Fruit fly (Drosophila melanogaster) whole organism, embryonic: ENCODE measurements around the gene Pex16.

Experiments used
- BtbVII ChIP-seq: fragments of 200-800 bp; sonication (Bioruptor generic); optimal IDR thresholded peaks from 3 replicates; lab custom pipeline; 2017; ENCODE audit warnings: missing biosample characterization, mild to moderate bottlenecking, missing genetic modification characterization
- CG11093 ChIP-seq: fragments of 200-800 bp; sonication (Bioruptor generic); IDR thresholded peaks from 3 replicates; pipeline ENCODE4 v1.3.6; 2022; ENCODE audit warnings: missing biosample characterization, missing genetic modification characterization
- CG11504 ChIP-seq: fragments of 200-800 bp; sonication (Bioruptor generic); optimal IDR thresholded peaks from 3 replicates; lab custom pipeline; 2019; ENCODE audit warnings: missing biosample characterization, mild to moderate bottlenecking, missing genetic modification characterization, moderate library complexity
- CG15601 ChIP-seq: fragments of 200-800 bp; sonication (Bioruptor generic); optimal IDR thresholded peaks from 3 replicates; lab custom pipeline; 2019; ENCODE audit warnings: missing biosample characterization, mild to moderate bottlenecking, missing genetic modification characterization, moderate library complexity
- CG16863 ChIP-seq: fragments of 200-800 bp; sonication (Bioruptor generic); optimal IDR thresholded peaks from 3 replicates; lab custom pipeline; 2016; ENCODE audit warnings: missing biosample characterization, missing genetic modification characterization
- CG17186 ChIP-seq: fragments of 200-800 bp; sonication (Bioruptor generic); optimal IDR thresholded peaks from 3 replicates; lab custom pipeline; 2017; ENCODE audit warnings: missing biosample characterization, missing genetic modification reagents, missing genetic modification characterization
- CG17385 ChIP-seq: fragments of 200-800 bp; sonication (Bioruptor generic); optimal IDR thresholded peaks from 3 replicates; lab custom pipeline; 2018; ENCODE audit warnings: missing biosample characterization, mild to moderate bottlenecking, missing genetic modification characterization
- CG17612 ChIP-seq: fragments of 200-800 bp; sonication (Bioruptor generic); IDR thresholded peaks from 2 replicates; pipeline ENCODE4 v1.3.6; 2022; ENCODE audit warnings: missing biosample characterization, missing genetic modification characterization
- CG18011 ChIP-seq: fragments of 200-800 bp; sonication (Bioruptor generic); optimal IDR thresholded peaks from 2 replicates; lab custom pipeline; 2017; ENCODE audit warnings: missing biosample characterization, missing genetic modification characterization, mild to moderate bottlenecking, moderate library complexity, missing genotype
- CG1832 ChIP-seq: fragments of 200-800 bp; sonication (Bioruptor generic); optimal IDR thresholded peaks from 2 replicates; lab custom pipeline; 2017; ENCODE audit warnings: missing biosample characterization, mild to moderate bottlenecking, missing genetic modification characterization, inconsistent platforms
- CG3163 ChIP-seq: fragments of 200-800 bp; sonication (Bioruptor generic); optimal IDR thresholded peaks from 3 replicates; lab custom pipeline; 2016; ENCODE audit warnings: missing biosample characterization, missing genetic modification characterization
- CG34376 ChIP-seq: fragments of 200-800 bp; sonication (Bioruptor generic); optimal IDR thresholded peaks from 2 replicates; lab custom pipeline; 2018; ENCODE audit warnings: missing biosample characterization, mild to moderate bottlenecking, missing genetic modification characterization
- CG4617 ChIP-seq: fragments of 200-800 bp; sonication (Bioruptor generic); optimal IDR thresholded peaks from 3 replicates; lab custom pipeline; 2016; ENCODE audit warnings: missing biosample characterization, missing genetic modification characterization, borderline replicate concordance
- CG7987 ChIP-seq: fragments of 200-800 bp; sonication (Bioruptor generic); optimal IDR thresholded peaks from 2 replicates; lab custom pipeline; 2018; ENCODE audit warnings: missing biosample characterization, mild to moderate bottlenecking, missing genetic modification characterization, moderate library complexity
- D19A ChIP-seq: fragments of 200-800 bp; optimal IDR thresholded peaks from 3 replicates; lab custom pipeline; 2019; ENCODE audit warnings: missing biosample characterization, mild to moderate bottlenecking, missing genetic modification characterization, moderate library complexity
- Dref ChIP-seq: fragments of 200-800 bp; sonication (Bioruptor generic); IDR thresholded peaks from 2 replicates; pipeline ENCODE4 v1.3.6; 2022; ENCODE audit warnings: missing biosample characterization, missing genetic modification characterization
- H15 ChIP-seq: fragments of 200-800 bp; sonication (Bioruptor generic); IDR thresholded peaks from 3 replicates; pipeline ENCODE4 v1.3.6; 2022; ENCODE audit warnings: missing biosample characterization, missing genetic modification characterization
- Hey ChIP-seq: fragments of 200-800 bp; sonication (Bioruptor generic); optimal IDR thresholded peaks from 3 replicates; lab custom pipeline; 2018; ENCODE audit warnings: missing biosample characterization, mild to moderate bottlenecking, missing genetic modification characterization
- MTF-1 ChIP-seq: fragments of 200-800 bp; sonication (Bioruptor generic); optimal IDR thresholded peaks from 2 replicates; lab custom pipeline; 2018; ENCODE audit warnings: missing biosample characterization, mild to moderate bottlenecking, missing genetic modification characterization, borderline replicate concordance
- NK7.1 ChIP-seq: fragments of 200-800 bp; sonication (Bioruptor generic); optimal IDR thresholded peaks from 3 replicates; lab custom pipeline; 2016; ENCODE audit warnings: missing biosample characterization, missing genetic modification characterization
- Sin3A ChIP-seq: fragments of >200 bp; optimal IDR thresholded peaks from 2 replicates; lab custom pipeline; 2018
- Sry-δ ChIP-seq: fragments of 200-800 bp; sonication (Bioruptor generic); optimal IDR thresholded peaks from 2 replicates; lab custom pipeline; 2016; ENCODE audit warnings: missing biosample characterization, missing genetic modification characterization
- TFAM ChIP-seq: fragments of 200-800 bp; sonication (Bioruptor generic); optimal IDR thresholded peaks from 2 replicates; lab custom pipeline; 2017; ENCODE audit warnings: missing biosample characterization, missing genetic modification characterization, inconsistent platforms
- YL-1 ChIP-seq: fragments of 200-800 bp; sonication (Bioruptor generic); optimal IDR thresholded peaks from 3 replicates; lab custom pipeline; 2017; ENCODE audit warnings: missing biosample characterization, mild to moderate bottlenecking, missing genetic modification characterization
- abd-A ChIP-seq: fragments of 200-800 bp; sonication (Bioruptor generic); optimal IDR thresholded peaks from 3 replicates; lab custom pipeline; 2019; ENCODE audit warnings: missing biosample characterization, mild to moderate bottlenecking, missing genetic modification characterization, moderate library complexity
- crp ChIP-seq, 2 experiments: fragments of 200-800 bp; sonication (Bioruptor generic); optimal IDR thresholded peaks; 2 replicates in 1 of 2; 3 replicates in 1 of 2; lab custom pipeline; 2017; ENCODE audit warnings: missing biosample characterization in 2 of 2, missing genetic modification characterization in 2 of 2, mild to moderate bottlenecking in 1 of 2, moderate library complexity in 1 of 2
- dm ChIP-seq: fragments of 200-800 bp; sonication (Bioruptor generic); optimal IDR thresholded peaks from 3 replicates; lab custom pipeline; 2016; ENCODE audit warnings: missing biosample characterization, missing genetic modification characterization
- dpn ChIP-seq, 2 experiments: fragments of 200-800 bp; sonication (Bioruptor generic); optimal IDR thresholded peaks; 3 replicates each; lab custom pipeline; 2016; ENCODE audit warnings: missing biosample characterization in 2 of 2, missing genetic modification characterization in 2 of 2
- fd102C ChIP-seq: fragments of 200-800 bp; sonication (Bioruptor generic); optimal IDR thresholded peaks from 2 replicates; lab custom pipeline; 2018; ENCODE audit warnings: missing biosample characterization, mild to moderate bottlenecking, missing genetic modification characterization, moderate library complexity
- grn ChIP-seq: fragments of 200-800 bp; sonication (Bioruptor generic); optimal IDR thresholded peaks from 3 replicates; lab custom pipeline; 2017; ENCODE audit warnings: missing biosample characterization, missing genetic modification characterization
- gsb ChIP-seq: fragments of 200-800 bp; sonication (Bioruptor generic); IDR thresholded peaks from 2 replicates; pipeline ENCODE4 v1.3.6; 2022; ENCODE audit warnings: missing biosample characterization, missing genetic modification characterization
- her ChIP-seq: fragments of 200-800 bp; sonication (Bioruptor generic); optimal IDR thresholded peaks from 2 replicates; lab custom pipeline; 2016; ENCODE audit warnings: missing biosample characterization, missing genetic modification characterization
- ind ChIP-seq: fragments of 200-800 bp; sonication (Bioruptor generic); optimal IDR thresholded peaks from 3 replicates; lab custom pipeline; 2016; ENCODE audit warnings: missing biosample characterization, missing genetic modification characterization
- lab ChIP-seq: fragments of 200-800 bp; sonication (Bioruptor generic); optimal IDR thresholded peaks from 3 replicates; lab custom pipeline; 2017; ENCODE audit warnings: missing biosample characterization, missing genetic modification characterization, mild to moderate bottlenecking, moderate library complexity, missing genetic modification reagents
- org-1 ChIP-seq: fragments of 200-800 bp; sonication (Bioruptor generic); optimal IDR thresholded peaks from 2 replicates; lab custom pipeline; 2017; ENCODE audit warnings: missing biosample characterization, missing genetic modification characterization
- pb ChIP-seq: fragments of 200-800 bp; sonication (Bioruptor generic); optimal IDR thresholded peaks from 3 replicates; lab custom pipeline; 2016; ENCODE audit warnings: missing biosample characterization, missing genetic modification characterization
- phol ChIP-seq: fragments of 200-800 bp; sonication (Bioruptor generic); optimal IDR thresholded peaks from 3 replicates; lab custom pipeline; 2018; ENCODE audit warnings: missing biosample characterization, mild to moderate bottlenecking, missing genetic modification characterization, moderate library complexity
- sisA ChIP-seq: fragments of 200-800 bp; sonication (Bioruptor generic); IDR thresholded peaks from 2 replicates; pipeline ENCODE4 v1.3.6; 2022; ENCODE audit warnings: missing biosample characterization, missing genetic modification characterization
- slou ChIP-seq: fragments of 200-800 bp; sonication (Bioruptor generic); optimal IDR thresholded peaks from 3 replicates; lab custom pipeline; 2016; ENCODE audit warnings: missing biosample characterization, missing genetic modification characterization
- trem ChIP-seq: fragments of 200-800 bp; optimal IDR thresholded peaks from 3 replicates; lab custom pipeline; 2019; ENCODE audit warnings: missing biosample characterization, mild to moderate bottlenecking, missing genetic modification characterization, moderate library complexity
- zf30C ChIP-seq: fragments of 200-800 bp; sonication (Bioruptor generic); optimal IDR thresholded peaks from 3 replicates; lab custom pipeline; 2018; ENCODE audit warnings: missing biosample characterization, mild to moderate bottlenecking, missing genetic modification characterization

Gene Pex16

DNA sequence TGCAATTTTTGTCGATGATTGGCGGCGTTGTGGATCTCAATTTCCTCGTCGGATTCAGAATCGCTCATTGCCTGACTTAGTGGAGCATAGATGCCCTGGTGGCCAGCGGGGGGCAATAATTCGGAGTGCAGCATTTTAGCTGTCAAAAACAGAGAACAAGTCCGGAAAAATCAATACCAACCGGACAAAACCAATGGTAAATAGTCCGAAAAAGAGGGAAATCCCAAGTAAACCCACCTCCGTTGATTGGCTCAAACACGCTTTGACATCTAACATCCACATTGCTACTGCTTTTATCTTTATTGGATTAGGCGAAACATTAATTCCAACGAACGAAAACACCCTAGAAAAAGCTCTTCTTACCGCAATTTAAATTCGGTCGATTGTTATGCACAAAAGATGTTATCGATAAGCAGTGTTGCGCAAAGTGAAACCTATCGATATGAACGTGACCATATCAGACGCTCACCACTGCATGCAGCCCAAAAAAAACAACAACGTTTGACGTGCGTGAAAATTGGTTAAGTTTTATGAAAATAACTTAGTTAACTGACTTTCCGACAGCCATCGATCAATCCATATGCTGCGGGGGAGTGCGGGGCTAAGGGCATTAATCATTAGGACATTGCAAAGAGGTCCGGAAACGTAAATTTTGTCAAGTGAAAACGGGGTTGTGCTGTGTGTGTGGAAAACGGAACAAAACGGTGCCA lies 37.8 kb upstream of the Pex16 start, which contains the start of the genes CG3618 and Pka-R1 (continued):
- no peak for TF ChIP-seq CG15601 (tag; lab: Kevin White, UChicago)
- TF ChIP-seq CG17385, result no peak
- no peak for TF ChIP-seq gsb (GFP tag; lab: Robert Waterston, UW)
- TF ChIP-seq dm (GFP tag; lab: Kevin White, UChicago), result peak; percentile 53
- no peak for TF ChIP-seq org-1 (GFP tag; lab: Kevin White, UChicago)
- peak; percentile 93 for TF ChIP-seq Sry-δ (GFP tag; lab: Kevin White, UChicago)
- peak; percentile 83 for TF ChIP-seq YL-1
- TF ChIP-seq ind, result no peak
- no peak for TF ChIP-seq TFAM (GFP tag; lab: Kevin White, UChicago)
- peak; percentile 31 for TF ChIP-seq Sin3A (lab: Kevin White, UChicago)
- TF ChIP-seq CG17612 (GFP tag; lab: Robert Waterston, UW), result no peak
- no peak for TF ChIP-seq grn (GFP tag; lab: Kevin White, UChicago)
- peak; percentile 32 for TF ChIP-seq CG34376 (GFP tag; lab: Kevin White, UChicago)
- TF ChIP-seq abd-A (tag; lab: Kevin White, UChicago), result no peak
- no peak for TF ChIP-seq fd102C (GFP tag; lab: Kevin White, UChicago)
- TF ChIP-seq slou (GFP tag; lab: Kevin White, UChicago), result no peak
- TF ChIP-seq her (GFP tag; lab: Kevin White, UChicago), result peak; percentile 24
- TF ChIP-seq CG11093, result no peak
- TF ChIP-seq sisA (GFP tag; lab: Robert Waterston, UW), result no peak
- TF ChIP-seq zf30C (GFP tag; lab: Kevin White, UChicago), result no peak
- no peak for TF ChIP-seq Hey (tag; lab: Kevin White, UChicago)
- peak; percentile 96 for TF ChIP-seq CG17186
- peak; percentile 53 for TF ChIP-seq trem
- TF ChIP-seq lab, result no peak
- TF ChIP-seq CG11504 (tag; lab: Kevin White, UChicago), result no peak
- TF ChIP-seq H15 (GFP tag; lab: Robert Waterston, UW), result no peak
- TF ChIP-seq CG7987 (GFP tag; lab: Kevin White, UChicago), result peak; percentile 28
- TF ChIP-seq dpn (GFP tag; optimal IDR thresholded peaks at IDR 0.05; lab: Kevin White, UChicago), result peak in 1 of 2 experiments; percentile 2
- TF ChIP-seq CG16863, result no peak
- no peak for TF ChIP-seq crp (GFP tag; optimal IDR thresholded peaks at IDR 0.05; lab: Kevin White, UChicago)
- TF ChIP-seq D19A (tag; lab: Kevin White, UChicago), result no peak
- TF ChIP-seq CG4617, result peak; percentile 75
- no peak for TF ChIP-seq BtbVII (GFP tag; lab: Kevin White, UChicago)
- peak; percentile 1 for TF ChIP-seq CG18011 (GFP tag; lab: Kevin White, UChicago)
- no peak for TF ChIP-seq CG1832 (GFP tag; lab: Kevin White, UChicago)
- TF ChIP-seq Dref (GFP tag; lab: Robert Waterston, UW), result no peak
- no peak for TF ChIP-seq MTF-1 (GFP tag; lab: Kevin White, UChicago)
- TF ChIP-seq NK7.1, result no peak
- no peak for TF ChIP-seq phol (tag; lab: Kevin White, UChicago)
- no peak for TF ChIP-seq pb (GFP tag; lab: Kevin White, UChicago)
- TF ChIP-seq CG3163 (GFP tag; lab: Kevin White, UChicago), result no peak
